Worm (Caenorhabditis elegans) whole organism, L2 larva: ENCODE measurements around the gene lat-1.

ENCODE experiments used
- F13H6.1 ChIP-seq: sonication (generic microtip); optimal IDR thresholded peaks from 2 replicates; lab custom pipeline; 2016; ENCODE audit warnings: missing genetic modification characterization, missing compliant biosample characterization
- aly-2 ChIP-seq: fragments of 150-350 bp; optimal IDR thresholded peaks from 2 replicates; lab custom pipeline; 2014; ENCODE audit warnings: missing biosample characterization, missing genetic modification characterization
- elt-3 ChIP-seq: sonication (generic microtip); optimal IDR thresholded peaks from 2 replicates; lab custom pipeline; 2017; ENCODE audit warnings: missing biosample characterization, missing genetic modification characterization
- lin-13 ChIP-seq: fragments of 150-350 bp; optimal IDR thresholded peaks from 2 replicates; lab custom pipeline; 2014; ENCODE audit warnings: missing biosample characterization, missing genetic modification reagents, missing genetic modification characterization
- mdl-1 ChIP-seq, 2 experiments: fragments of 150-350 bp in 1 of 2; sonication (generic microtip) in 1 of 2; optimal IDR thresholded peaks; 2 replicates each; lab custom pipeline; 2017; ENCODE audit warnings: missing biosample characterization in 2 of 2, missing genetic modification characterization in 2 of 2
- unc-39 ChIP-seq: fragments of 150-350 bp; optimal IDR thresholded peaks from 2 replicates; lab custom pipeline; 2014; ENCODE audit warnings: missing biosample characterization, missing genetic modification characterization
- zag-1 ChIP-seq: fragments of 150-350 bp; optimal IDR thresholded peaks from 2 replicates; lab custom pipeline; 2014; ENCODE audit warnings: missing biosample characterization, missing genetic modification characterization

- no peak for TF ChIP-seq elt-3 (tag; lab: Kevin White, UChicago)
- no peak for TF ChIP-seq F13H6.1 (tag; lab: Kevin White, UChicago)
- no peak for TF ChIP-seq zag-1
- no peak for TF ChIP-seq unc-39 (tag; lab: Kevin White, UChicago)
- no peak for TF ChIP-seq lin-13 (GFP tag; lab: Kevin White, UChicago)
- no peak for TF ChIP-seq aly-2 (tag; lab: Kevin White, UChicago)
- TF ChIP-seq mdl-1 (tag; optimal IDR thresholded peaks at IDR 0.05; lab: Kevin White, UChicago), result no peak
These were observed 2.7 kb downstream of the lat-1 start for ce11 chrII:8899357-8899748.
